Worm (Caenorhabditis elegans) whole organism, L1 larva: ENCODE measurements around the gene uba-1.
A peak's percentile ranks its signal among the peaks of the same experiment; 100 is the strongest.

Experiments used
- C04F5.9 ChIP-seq: sonication (generic microtip); optimal IDR thresholded peaks from 2 replicates; lab custom pipeline; 2016; ENCODE audit warnings: missing genetic modification characterization, missing compliant biosample characterization
- C34B4.2 ChIP-seq: sonication (generic microtip); optimal IDR thresholded peaks from 2 replicates; lab custom pipeline; 2017; ENCODE audit warnings: mild to moderate bottlenecking, missing genetic modification characterization, missing compliant biosample characterization
- F16B12.6 ChIP-seq: fragments of 150-350 bp; optimal IDR thresholded peaks from 2 replicates; lab custom pipeline; 2014; ENCODE audit warnings: missing biosample characterization, missing genetic modification characterization
- Y116A8C.19 ChIP-seq: sonication (generic microtip); optimal IDR thresholded peaks from 2 replicates; lab custom pipeline; 2016; ENCODE audit warnings: missing compliant biosample characterization, missing genetic modification characterization, borderline replicate concordance
- aha-1 ChIP-seq: fragments of 150-350 bp; optimal IDR thresholded peaks from 2 replicates; lab custom pipeline; 2014; ENCODE audit warnings: missing biosample characterization, missing genetic modification characterization
- alr-1 ChIP-seq: fragments of 200-800 bp; sonication (Bioruptor generic); optimal IDR thresholded peaks from 2 replicates; lab custom pipeline; 2018; ENCODE audit warnings: borderline replicate concordance, mild to moderate bottlenecking, missing genetic modification characterization, missing compliant biosample characterization
- aly-2 ChIP-seq: fragments of 150-350 bp; optimal IDR thresholded peaks from 2 replicates; lab custom pipeline; 2014; ENCODE audit warnings: missing biosample characterization, missing genetic modification characterization
- dsc-1 ChIP-seq: sonication (generic microtip); optimal IDR thresholded peaks from 2 replicates; lab custom pipeline; 2016; ENCODE audit warnings: mild to moderate bottlenecking, missing genetic modification characterization, missing compliant biosample characterization
- efl-1 ChIP-seq, 4 experiments: fragments of 150-350 bp; optimal IDR thresholded peaks in 3 of 4; peaks in 1 of 4; 1 replicate in 1 of 4; 2 replicates in 3 of 4; lab custom pipeline; 2014; ENCODE audit warnings: missing biosample characterization in 2 of 4, missing genetic modification characterization in 2 of 4, missing genetic modification reagents in 2 of 4
- efl-3 ChIP-seq: fragments of 200-800 bp; sonication (Bioruptor generic); optimal IDR thresholded peaks from 2 replicates; lab custom pipeline; 2018; ENCODE audit warnings: mild to moderate bottlenecking, missing genetic modification characterization, missing compliant biosample characterization
- egl-13 ChIP-seq: sonication (generic microtip); optimal IDR thresholded peaks from 2 replicates; lab custom pipeline; 2016; ENCODE audit warnings: missing genotype, missing genetic modification reagents, missing genetic modification characterization, missing compliant biosample characterization
- egl-27 ChIP-seq, 2 experiments: fragments of 150-350 bp in 1 of 2; sonication (generic microtip); optimal IDR thresholded peaks; 3 replicates each; lab custom pipeline; 2017 to 2018; ENCODE audit warnings: missing biosample characterization in 2 of 2, missing genetic modification characterization in 2 of 2, missing genetic modification reagents in 2 of 2
- elt-3 ChIP-seq, 6 experiments: fragments of 150-350 bp in 1 of 6; sonication (generic microtip); optimal IDR thresholded peaks; 2 replicates each; lab custom pipeline; 2017 to 2018; ENCODE audit warnings: missing biosample characterization in 6 of 6, missing genetic modification characterization in 6 of 6, inconsistent platforms in 1 of 6
- fkh-4 ChIP-seq: sonication (generic microtip); optimal IDR thresholded peaks from 2 replicates; lab custom pipeline; 2016; ENCODE audit warnings: missing compliant biosample characterization, missing genetic modification characterization, borderline replicate concordance
- fkh-8 ChIP-seq: sonication (generic microtip); optimal IDR thresholded peaks from 2 replicates; lab custom pipeline; 2016; ENCODE audit warnings: mild to moderate bottlenecking, missing genetic modification characterization, missing compliant biosample characterization
- fos-1 ChIP-seq: fragments of 150-350 bp; optimal IDR thresholded peaks from 2 replicates; lab custom pipeline; 2014; ENCODE audit warnings: missing biosample characterization, missing genetic modification characterization
- grh-1 ChIP-seq: fragments of 200-800 bp; sonication (Bioruptor generic); IDR thresholded peaks from 2 replicates; pipeline ENCODE4 v1.3.6; 2022; ENCODE audit warnings: missing genetic modification reagents, missing genetic modification characterization, missing compliant biosample characterization
- hlh-4 ChIP-seq: sonication (generic microtip); optimal IDR thresholded peaks from 2 replicates; lab custom pipeline; 2016; ENCODE audit warnings: mild to moderate bottlenecking, missing genetic modification characterization, missing compliant biosample characterization
- isw-1 ChIP-seq: fragments of 200-800 bp; sonication (Bioruptor generic); IDR thresholded peaks from 2 replicates; pipeline ENCODE4 v1.3.6; 2022; ENCODE audit warnings: missing genetic modification characterization, missing compliant biosample characterization
- jun-1 ChIP-seq: fragments of 150-350 bp; optimal IDR thresholded peaks from 2 replicates; lab custom pipeline; 2014; ENCODE audit warnings: missing biosample characterization, missing genetic modification reagents, missing genetic modification characterization
- lin-13 ChIP-seq: fragments of 150-350 bp; optimal IDR thresholded peaks from 2 replicates; lab custom pipeline; 2014; ENCODE audit warnings: missing biosample characterization, missing genetic modification reagents, missing genetic modification characterization
- lin-15B ChIP-seq: fragments of 150-350 bp; sonication (generic microtip); optimal IDR thresholded peaks from 3 replicates; lab custom pipeline; 2014; ENCODE audit warnings: missing biosample characterization, missing genetic modification characterization
- lin-35 ChIP-seq, 2 experiments: fragments of 150-350 bp; optimal IDR thresholded peaks; 2 replicates each; lab custom pipeline; 2014; ENCODE audit warnings: missing biosample characterization in 2 of 2, missing genetic modification characterization in 2 of 2, missing genetic modification reagents in 2 of 2
- lin-39 ChIP-seq: fragments of 150-350 bp; optimal IDR thresholded peaks from 2 replicates; lab custom pipeline; 2014; ENCODE audit warnings: missing biosample characterization, missing genetic modification reagents, missing genetic modification characterization
- lir-3 ChIP-seq: sonication (generic microtip); optimal IDR thresholded peaks from 2 replicates; lab custom pipeline; 2016; ENCODE audit warnings: mild to moderate bottlenecking, missing genetic modification characterization, moderate library complexity, missing compliant biosample characterization; ENCODE audit not compliant: poor library complexity
- lsy-2 ChIP-seq, 2 experiments: fragments of 150-350 bp; optimal IDR thresholded peaks; 2 replicates each; lab custom pipeline; 2014; ENCODE audit warnings: missing biosample characterization in 2 of 2, missing genetic modification characterization in 2 of 2
- mdl-1 ChIP-seq, 2 experiments: fragments of 150-350 bp; optimal IDR thresholded peaks; 2 replicates each; lab custom pipeline; 2014 to 2017; ENCODE audit warnings: missing biosample characterization in 2 of 2, missing genetic modification characterization in 2 of 2, inconsistent platforms in 1 of 2
- mef-2 ChIP-seq: fragments of 150-350 bp; optimal IDR thresholded peaks from 2 replicates; lab custom pipeline; 2014; ENCODE audit warnings: missing biosample characterization, missing genetic modification characterization
- nhr-20 ChIP-seq: sonication (generic microtip); optimal IDR thresholded peaks from 2 replicates; lab custom pipeline; 2016; ENCODE audit warnings: mild to moderate bottlenecking, missing genetic modification characterization, missing compliant biosample characterization
- nhr-237 ChIP-seq: fragments of 150-350 bp; optimal IDR thresholded peaks from 2 replicates; lab custom pipeline; 2014; ENCODE audit warnings: missing biosample characterization, missing genetic modification characterization
- nhr-47 ChIP-seq: sonication (generic microtip); optimal IDR thresholded peaks from 2 replicates; lab custom pipeline; 2016; ENCODE audit warnings: mild to moderate bottlenecking, missing genetic modification characterization, moderate library complexity, missing compliant biosample characterization
- nhr-71 ChIP-seq: sonication (generic microtip); optimal IDR thresholded peaks from 2 replicates; lab custom pipeline; 2016; ENCODE audit warnings: mild to moderate bottlenecking, missing genetic modification characterization, moderate library complexity, missing compliant biosample characterization
- nhr-84 ChIP-seq: sonication (generic microtip); optimal IDR thresholded peaks from 2 replicates; lab custom pipeline; 2017; ENCODE audit warnings: missing biosample characterization, missing genetic modification characterization
- nhr-85 ChIP-seq: sonication (generic microtip); peaks from one replicate; lab custom pipeline; 2016; ENCODE audit warnings: missing genetic modification characterization, inconsistent platforms, missing compliant biosample characterization
- nhr-90 ChIP-seq: sonication (generic microtip); optimal IDR thresholded peaks from 2 replicates; lab custom pipeline; 2016; ENCODE audit warnings: mild to moderate bottlenecking, missing genetic modification characterization, missing compliant biosample characterization; ENCODE audit not compliant: poor library complexity
- pag-3 ChIP-seq: sonication (generic microtip); optimal IDR thresholded peaks from 2 replicates; lab custom pipeline; 2017; ENCODE audit warnings: missing genetic modification characterization, mild to moderate bottlenecking, missing compliant biosample characterization, antibody characterized with exemption, borderline replicate concordance; ENCODE audit not compliant: insufficient read depth
- pax-3 ChIP-seq: fragments of 200-800 bp; sonication (Bioruptor generic); optimal IDR thresholded peaks from 2 replicates; lab custom pipeline; 2018; ENCODE audit warnings: mild to moderate bottlenecking, missing genetic modification characterization, moderate library complexity, missing compliant biosample characterization
- pqm-1 ChIP-seq: sonication (generic microtip); optimal IDR thresholded peaks from 3 replicates; lab custom pipeline; 2017; ENCODE audit warnings: missing biosample characterization, missing genetic modification characterization
- snu-23 ChIP-seq: sonication (generic microtip); optimal IDR thresholded peaks from 2 replicates; lab custom pipeline; 2016; ENCODE audit warnings: missing genetic modification characterization, missing compliant biosample characterization
- sox-4 ChIP-seq: sonication (generic microtip); optimal IDR thresholded peaks from 2 replicates; lab custom pipeline; 2016; ENCODE audit warnings: missing genetic modification characterization, missing compliant biosample characterization
- sptf-1 ChIP-seq: fragments of 150-350 bp; optimal IDR thresholded peaks from 2 replicates; lab custom pipeline; 2014; ENCODE audit warnings: missing biosample characterization, missing genetic modification characterization
- sup-37 ChIP-seq: fragments of 200-800 bp; sonication (Bioruptor generic); optimal IDR thresholded peaks from 2 replicates; lab custom pipeline; 2018; ENCODE audit warnings: mild to moderate bottlenecking, missing genetic modification characterization, missing compliant biosample characterization
- swsn-7 ChIP-seq: sonication (generic microtip); optimal IDR thresholded peaks from 2 replicates; lab custom pipeline; 2016; ENCODE audit warnings: missing genetic modification characterization, missing compliant biosample characterization
- tbx-2 ChIP-seq: sonication (generic microtip); optimal IDR thresholded peaks from 2 replicates; lab custom pipeline; 2016; ENCODE audit warnings: missing genetic modification characterization, missing compliant biosample characterization
- tlp-1 ChIP-seq: fragments of 150-350 bp; optimal IDR thresholded peaks from 2 replicates; lab custom pipeline; 2014; ENCODE audit warnings: missing biosample characterization, missing genetic modification characterization
- unc-130 ChIP-seq: fragments of 150-350 bp; optimal IDR thresholded peaks from 2 replicates; lab custom pipeline; 2017; ENCODE audit warnings: missing biosample characterization, missing genetic modification characterization, inconsistent platforms
- unc-30 ChIP-seq: sonication (generic microtip); optimal IDR thresholded peaks from 2 replicates; lab custom pipeline; 2017; ENCODE audit warnings: missing biosample characterization, missing genetic modification characterization
- unc-62 ChIP-seq: fragments of 150-350 bp; optimal IDR thresholded peaks from 2 replicates; lab custom pipeline; 2014; ENCODE audit warnings: missing biosample characterization, missing genetic modification reagents, missing genetic modification characterization
- unc-86 ChIP-seq: sonication (generic microtip); optimal IDR thresholded peaks from 2 replicates; lab custom pipeline; 2016; ENCODE audit warnings: missing genetic modification characterization, missing compliant biosample characterization
- vab-15 ChIP-seq: sonication (generic microtip); optimal IDR thresholded peaks from 2 replicates; lab custom pipeline; 2017; ENCODE audit warnings: missing genotype, mild to moderate bottlenecking, missing genetic modification characterization, missing compliant biosample characterization
- xbp-1 ChIP-seq: sonication (generic microtip); optimal IDR thresholded peaks from 2 replicates; lab custom pipeline; 2016; ENCODE audit warnings: missing genetic modification characterization, missing compliant biosample characterization
- zag-1 ChIP-seq: fragments of 150-350 bp; optimal IDR thresholded peaks from 2 replicates; lab custom pipeline; 2014; ENCODE audit warnings: missing biosample characterization, missing genetic modification characterization
- ztf-4 ChIP-seq: fragments of 150-350 bp; optimal IDR thresholded peaks from 2 replicates; lab custom pipeline; 2014; ENCODE audit warnings: missing biosample characterization, missing genetic modification characterization

Gene uba-1

ce11 chrIV:9994895-9995394, at the start of gene uba-1:
Gene uba-1 (minus strand): TSS chrIV:9994945.
- TF ChIP-seq efl-1 (optimal IDR thresholded peaks at IDR 0.05; lab: Kevin White, UChicago), result peak in 1 of 2 experiments; percentile 23
- peak in 1 of 2 experiments; percentile 82 for TF ChIP-seq efl-1 (GFP tag; optimal IDR thresholded peaks at IDR 0.05 in 1 of 2; lab: Kevin White, UChicago)
- TF ChIP-seq xbp-1 (tag; lab: Kevin White, UChicago), result peak; percentile 8
- TF ChIP-seq lin-35 (GFP tag; optimal IDR thresholded peaks at IDR 0.05; lab: Kevin White, UChicago), result peak in 1 of 2 experiments; percentile 48
- TF ChIP-seq tbx-2, result peak; percentile 22
- no peak for TF ChIP-seq mdl-1 (tag; optimal IDR thresholded peaks at IDR 0.05; lab: Kevin White, UChicago)
- peak; percentile 60 for TF ChIP-seq nhr-85
- TF ChIP-seq fos-1, result no peak
- TF ChIP-seq egl-13, result no peak
- no peak for TF ChIP-seq Y116A8C.19 (tag; lab: Kevin White, UChicago)
- no peak for TF ChIP-seq sup-37 (GFP tag; lab: Kevin White, UChicago)
- no peak for TF ChIP-seq unc-30
- TF ChIP-seq egl-27 (tag; optimal IDR thresholded peaks at IDR 0.05; lab: Kevin White, UChicago), result no peak
- TF ChIP-seq nhr-20 (tag; lab: Kevin White, UChicago), result peak; percentile 22
- no peak for TF ChIP-seq snu-23 (GFP tag; lab: Kevin White, UChicago)
- TF ChIP-seq lsy-2 (tag; optimal IDR thresholded peaks at IDR 0.05; lab: Kevin White, UChicago), result peak in 1 of 2 experiments; percentile 26
- TF ChIP-seq nhr-47 (tag; lab: Kevin White, UChicago), result peak; percentile 13
- TF ChIP-seq efl-3 (GFP tag; lab: Kevin White, UChicago), result no peak
- TF ChIP-seq pag-3 (tag; lab: Kevin White, UChicago), result no peak
- no peak for TF ChIP-seq aly-2
- no peak for TF ChIP-seq C04F5.9 (tag; lab: Kevin White, UChicago)
- TF ChIP-seq aha-1 (tag; lab: Kevin White, UChicago), result no peak
- no peak for TF ChIP-seq tlp-1
- no peak for TF ChIP-seq lin-15B (tag; lab: Kevin White, UChicago)
- no peak for TF ChIP-seq isw-1
- no peak for TF ChIP-seq nhr-84
- no peak for TF ChIP-seq jun-1 (tag; lab: Kevin White, UChicago)
- no peak for TF ChIP-seq lin-13 (GFP tag; lab: Kevin White, UChicago)
- TF ChIP-seq alr-1 (tag; lab: Kevin White, UChicago), result no peak
- peak; percentile 25 for TF ChIP-seq nhr-71
- no peak for TF ChIP-seq dsc-1 (tag; lab: Kevin White, UChicago)
- TF ChIP-seq hlh-4 (tag; lab: Kevin White, UChicago), result no peak
- peak; percentile 52 for TF ChIP-seq ztf-4 (tag; lab: Kevin White, UChicago)
- TF ChIP-seq sptf-1 (tag; lab: Kevin White, UChicago), result no peak
- no peak for TF ChIP-seq unc-62 (GFP tag; lab: Kevin White, UChicago)
- TF ChIP-seq pqm-1 (tag; lab: Kevin White, UChicago), result no peak
- TF ChIP-seq vab-15 (tag; lab: Kevin White, UChicago), result no peak
- TF ChIP-seq sox-4 (tag; lab: Kevin White, UChicago), result no peak
- TF ChIP-seq unc-86 (tag; lab: Kevin White, UChicago), result no peak
- TF ChIP-seq zag-1 (tag; lab: Kevin White, UChicago), result no peak
- no peak for TF ChIP-seq lir-3 (tag; lab: Kevin White, UChicago)
- TF ChIP-seq grh-1 (GFP tag; lab: Robert Waterston, UW), result no peak
- TF ChIP-seq pax-3 (tag; lab: Kevin White, UChicago), result no peak
- no peak for TF ChIP-seq F16B12.6 (tag; lab: Kevin White, UChicago)
- TF ChIP-seq lin-39 (tag; lab: Kevin White, UChicago), result no peak
- TF ChIP-seq mef-2 (tag; lab: Kevin White, UChicago), result no peak
- TF ChIP-seq elt-3 (tag; optimal IDR thresholded peaks at IDR 0.05; lab: Kevin White, UChicago), result no peak
- no peak for TF ChIP-seq nhr-237 (tag; lab: Kevin White, UChicago)
- no peak for TF ChIP-seq C34B4.2 (tag; lab: Kevin White, UChicago)
- peak; percentile 28 for TF ChIP-seq nhr-90 (tag; lab: Kevin White, UChicago)
- no peak for TF ChIP-seq fkh-4 (tag; lab: Kevin White, UChicago)
- TF ChIP-seq swsn-7 (tag; lab: Kevin White, UChicago), result no peak
- no peak for TF ChIP-seq unc-130 (tag; lab: Kevin White, UChicago)
- no peak for TF ChIP-seq fkh-8 (tag; lab: Kevin White, UChicago)
